1 fruit fly cellular context compared by ENCODE assay signal in the genomic region with DNA sequence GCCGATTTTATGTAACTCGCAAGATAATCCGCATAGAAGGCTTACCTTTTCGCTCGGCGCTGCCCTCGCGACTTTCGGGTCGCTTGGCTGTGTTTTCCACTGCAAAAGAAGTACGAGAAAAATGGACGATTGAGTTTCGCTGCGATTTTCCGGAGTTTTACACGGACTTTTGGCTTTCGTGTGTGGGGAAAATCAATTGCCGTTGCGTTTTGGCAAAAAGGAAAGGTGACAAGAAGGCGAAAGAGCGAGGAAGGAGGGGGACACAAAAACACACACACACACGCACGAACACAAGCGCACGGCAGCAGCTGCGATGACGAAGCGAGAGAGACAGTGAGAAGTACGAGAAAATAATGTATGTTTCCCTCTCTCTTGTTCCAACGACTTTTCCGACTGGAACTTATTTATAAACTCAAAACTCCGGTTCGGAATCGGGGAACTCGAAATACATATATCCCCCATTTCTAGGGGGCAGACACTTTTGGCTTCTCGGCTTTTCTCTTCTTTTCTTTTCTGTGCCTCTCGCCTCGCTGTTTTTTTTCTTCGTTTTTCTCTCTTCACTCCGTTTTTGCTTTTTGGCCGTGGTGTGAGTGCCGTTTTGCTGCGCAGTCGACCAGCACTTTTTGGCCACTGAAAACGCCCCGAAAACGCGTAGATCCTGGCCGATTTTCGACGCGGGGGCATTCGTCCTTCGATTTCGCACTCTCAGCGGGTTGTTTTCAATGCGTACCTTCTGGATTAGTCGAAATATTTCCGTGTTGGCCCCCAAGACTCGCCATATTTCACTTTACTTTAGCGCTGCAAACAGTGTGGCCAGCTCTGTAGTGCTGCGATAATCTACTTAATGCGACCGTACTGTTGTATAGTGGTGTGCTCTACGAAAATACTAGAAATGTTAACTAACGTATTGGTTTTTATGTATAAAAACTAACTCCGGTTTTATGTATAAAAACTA.
TF ChIP-seq lines count a peak whose summit lies in the region.

Gene ens (minus strand): TSS at position 827 of the 955 bp plus-strand sequence.

TF ChIP-seq in whole organism, embryonic, 481 proteins besides CTCF, POLR2A, EP300 and RAD21 (continued from another document):
- TF ChIP-seq ci (GFP tag; IDR thresholded peaks at IDR 0.05; lab: Robert Waterston, UW) (no peak), dm (GFP tag; optimal IDR thresholded peaks at IDR 0.05; lab: Kevin White, UChicago) (peak; percentile 34), aop (GFP tag; IDR thresholded peaks at IDR 0.05; lab: Robert Waterston, UW) (0 out of 2 replicates have a peak, but pooled peaks have one; percentile 9), phol (tag; optimal IDR thresholded peaks at IDR 0.05; lab: Kevin White, UChicago) (peak; percentile 72), HmgZ (tag; optimal IDR thresholded peaks at IDR 0.05; lab: Kevin White, UChicago) (peak; percentile 6), nom (GFP tag; optimal IDR thresholded peaks at IDR 0.05; lab: Kevin White, UChicago) (peak; percentile 66), CG13624 (GFP tag; optimal IDR thresholded peaks at IDR 0.05; lab: Kevin White, UChicago) (peak; percentile 33), Dp (GFP tag; optimal IDR thresholded peaks at IDR 0.05; lab: Kevin White, UChicago) (peak; percentile 48), CG8359 (GFP tag; optimal IDR thresholded peaks at IDR 0.05; lab: Kevin White, UChicago; ENCODE audit: borderline replicate concordance) (peak; percentile 20), CG2889 (GFP tag; IDR thresholded peaks at IDR 0.05; lab: Robert Waterston, UW) (no peak), CG14710 (tag; optimal IDR thresholded peaks at IDR 0.05; lab: Kevin White, UChicago) (peak; percentile 26), CG9876 (GFP tag; optimal IDR thresholded peaks at IDR 0.05; lab: Kevin White, UChicago) (no peak), Doc3 (GFP tag; IDR thresholded peaks at IDR 0.05; lab: Robert Waterston, UW; ENCODE audit: partially characterized antibody) (no peak), CG12391 (tag; optimal IDR thresholded peaks at IDR 0.05; lab: Kevin White, UChicago) (no peak), Opbp (GFP tag; IDR thresholded peaks at IDR 0.05; lab: Robert Waterston, UW; ENCODE audit: partially characterized antibody) (0 out of 3 replicates have a peak, but pooled peaks have one; percentile 52), BEAF-32 (GFP tag; optimal IDR thresholded peaks at IDR 0.05; lab: Kevin White, UChicago) (peak; percentile 52), MESR4 (GFP tag; optimal IDR thresholded peaks at IDR 0.05; lab: Kevin White, UChicago) (peak; percentile 94), crol (GFP tag; IDR thresholded peaks at IDR 0.05; lab: Robert Waterston, UW) (peak; percentile 77), CG12299 (tag; optimal IDR thresholded peaks at IDR 0.05; lab: Kevin White, UChicago) (peak; percentile 22), CG17912 (GFP tag; optimal IDR thresholded peaks at IDR 0.05; lab: Kevin White, UChicago) (peak; percentile 36), unc-4 (GFP tag; IDR thresholded peaks at IDR 0.05; lab: Robert Waterston, UW; ENCODE audit: partially characterized antibody) (0 out of 2 replicates have a peak, but pooled peaks have one; percentile 13), Eip74EF (GFP tag; optimal IDR thresholded peaks at IDR 0.05; lab: Kevin White, UChicago) (no peak), pita (GFP tag; optimal IDR thresholded peaks at IDR 0.05; lab: Kevin White, UChicago) (no peak), inv (GFP tag; IDR thresholded peaks at IDR 0.05; lab: Robert Waterston, UW; ENCODE audit: partially characterized antibody) (no peak), CG13894 (tag; optimal IDR thresholded peaks at IDR 0.05; lab: Kevin White, UChicago) (peak; percentile 79), CG10431 (GFP tag; optimal IDR thresholded peaks at IDR 0.05; lab: Kevin White, UChicago) (peak; percentile 45), CG10543 (GFP tag; optimal IDR thresholded peaks at IDR 0.05; lab: Kevin White, UChicago) (peak; percentile 37), Adf1 (GFP tag; IDR thresholded peaks at IDR 0.05; lab: Robert Waterston, UW) (peak; percentile 21; the same call in 1 of the 2 replicates), CG13424 (tag; optimal IDR thresholded peaks at IDR 0.05; lab: Kevin White, UChicago) (no peak), CG17385 (GFP tag; optimal IDR thresholded peaks at IDR 0.05; lab: Kevin White, UChicago) (peak; percentile 20), grau (tag; optimal IDR thresholded peaks at IDR 0.05; lab: Kevin White, UChicago) (peak; percentile 5), CG10321 (GFP tag; IDR thresholded peaks at IDR 0.05; lab: Robert Waterston, UW) (0 out of 2 replicates have a peak, but pooled peaks have one; percentile 21), sqz (GFP tag; optimal IDR thresholded peaks at IDR 0.05; lab: Kevin White, UChicago) (peak; percentile 79), sens (GFP tag; lab: Kevin White, UChicago) (peak; percentile 82), ap (GFP tag; IDR thresholded peaks at IDR 0.05; lab: Robert Waterston, UW) (no peak), sna (GFP tag; IDR thresholded peaks at IDR 0.05; lab: Robert Waterston, UW; ENCODE audit: partially characterized antibody) (no peak), Ravus (GFP tag; IDR thresholded peaks at IDR 0.05; lab: Robert Waterston, UW) (no peak), cg (GFP tag; optimal IDR thresholded peaks at IDR 0.05; lab: Kevin White, UChicago) (peak; percentile 88), toy (GFP tag; IDR thresholded peaks at IDR 0.05; lab: Robert Waterston, UW) (no peak), org-1 (GFP tag; optimal IDR thresholded peaks at IDR 0.05; lab: Kevin White, UChicago) (no peak), Hr78 (GFP tag; optimal IDR thresholded peaks at IDR 0.05; lab: Kevin White, UChicago) (no peak), chm (GFP tag; IDR thresholded peaks at IDR 0.05; lab: Robert Waterston, UW) (peak; percentile 10; the same call in 1 of the 2 replicates), CG15514 (GFP tag; optimal IDR thresholded peaks at IDR 0.05; lab: Kevin White, UChicago) (peak; percentile 44), insv (GFP tag; optimal IDR thresholded peaks at IDR 0.05; lab: Kevin White, UChicago) (peak in 1 of 2 experiments; percentile 52), CG7839 (tag; optimal IDR thresholded peaks at IDR 0.05; lab: Kevin White, UChicago) (no peak), Drgx (GFP tag; IDR thresholded peaks at IDR 0.05; lab: Robert Waterston, UW) (0 out of 2 replicates have a peak, but pooled peaks have one; percentile 28), ems (GFP tag; optimal IDR thresholded peaks at IDR 0.05; lab: Kevin White, UChicago) (no peak), CG9797 (GFP tag; optimal IDR thresholded peaks at IDR 0.05; lab: Kevin White, UChicago) (peak; percentile 91), CG4328 (GFP tag; optimal IDR thresholded peaks at IDR 0.05; lab: Kevin White, UChicago) (no peak), ewg (GFP tag; optimal IDR thresholded peaks at IDR 0.05; lab: Kevin White, UChicago) (peak; percentile 15), Bgb (GFP tag; IDR thresholded peaks at IDR 0.05; lab: Robert Waterston, UW; ENCODE audit: partially characterized antibody) (peak; percentile 51), nmo (GFP tag; optimal IDR thresholded peaks at IDR 0.05; lab: Kevin White, UChicago) (peak; percentile 23), Ssrp (tag; optimal IDR thresholded peaks at IDR 0.05; lab: Kevin White, UChicago) (no peak), knrl (GFP tag; IDR thresholded peaks at IDR 0.05; lab: Robert Waterston, UW; ENCODE audit: partially characterized antibody) (0 out of 3 replicates have a peak, but pooled peaks have one; percentile 25), CG4404 (GFP tag; IDR thresholded peaks at IDR 0.05; lab: Robert Waterston, UW) (no peak), CG12659 (GFP tag; optimal IDR thresholded peaks at IDR 0.05; lab: Kevin White, UChicago) (peak; percentile 56), CG10267 (tag; optimal IDR thresholded peaks at IDR 0.05; lab: Kevin White, UChicago) (peak; percentile 2), bbx (GFP tag; IDR thresholded peaks at IDR 0.05; lab: Robert Waterston, UW; ENCODE audit: partially characterized antibody) (0 out of 2 replicates have a peak, but pooled peaks have one; percentile 32), Ets97D (GFP tag; optimal IDR thresholded peaks at IDR 0.05; lab: Kevin White, UChicago) (peak; percentile 28), Spps (tag; optimal IDR thresholded peaks at IDR 0.05; lab: Kevin White, UChicago) (no peak), CG6654 (GFP tag; optimal IDR thresholded peaks at IDR 0.05; lab: Kevin White, UChicago) (no peak), Med (GFP tag; lab: Kevin White, UChicago) (peak; percentile 64), Fer1 (GFP tag; optimal IDR thresholded peaks at IDR 0.05; lab: Kevin White, UChicago) (peak; percentile 27), hb (GFP tag; IDR thresholded peaks at IDR 0.05; lab: Robert Waterston, UW; ENCODE audit: partially characterized antibody) (no peak), cas (GFP tag; IDR thresholded peaks at IDR 0.05; lab: Robert Waterston, UW) (no peak), zfh1 (GFP tag; IDR thresholded peaks at IDR 0.05; lab: Robert Waterston, UW) (0 out of 3 replicates have a peak, but pooled peaks have one; percentile 24), pzg (GFP tag; optimal IDR thresholded peaks at IDR 0.05; lab: Kevin White, UChicago) (peak; percentile 79), CG4617 (GFP tag; optimal IDR thresholded peaks at IDR 0.05; lab: Kevin White, UChicago; ENCODE audit: borderline replicate concordance) (peak; percentile 93), Trl (optimal IDR thresholded peaks at IDR 0.05; lab: Kevin White, UChicago) (peak; percentile 69 to 93), Trl (GFP tag; optimal IDR thresholded peaks at IDR 0.05; lab: Kevin White, UChicago) (no peak), CG30020 (tag; optimal IDR thresholded peaks at IDR 0.05; lab: Kevin White, UChicago) (no peak), YL-1 (GFP tag; optimal IDR thresholded peaks at IDR 0.05; lab: Kevin White, UChicago) (peak; percentile 78), Dref (GFP tag; IDR thresholded peaks at IDR 0.05; lab: Robert Waterston, UW) (peak; percentile 35; the same call in 1 of the 2 replicates), Rfx (GFP tag; IDR thresholded peaks at IDR 0.05; lab: Robert Waterston, UW) (0 out of 2 replicates have a peak, but pooled peaks have one; percentile 21), Myb (GFP tag; optimal IDR thresholded peaks at IDR 0.05; lab: Kevin White, UChicago) (peak; percentile 65), E2f2 (GFP tag; IDR thresholded peaks at IDR 0.05; lab: Robert Waterston, UW) (peak; percentile 42; the same call in 1 of the 2 replicates), ac (GFP tag; optimal IDR thresholded peaks at IDR 0.05; lab: Kevin White, UChicago) (peak; percentile 9), CG1602 (GFP tag; optimal IDR thresholded peaks at IDR 0.05; lab: Kevin White, UChicago) (no peak), salm (tag; optimal IDR thresholded peaks at IDR 0.05; lab: Kevin White, UChicago) (peak; percentile 24), gfzf (GFP tag; optimal IDR thresholded peaks at IDR 0.05; lab: Kevin White, UChicago) (peak; percentile 91), CG7987 (GFP tag; optimal IDR thresholded peaks at IDR 0.05; lab: Kevin White, UChicago) (no peak), Antp (GFP tag; optimal IDR thresholded peaks at IDR 0.05; lab: Kevin White, UChicago) (no peak), CG33213 (GFP tag; optimal IDR thresholded peaks at IDR 0.05; lab: Kevin White, UChicago) (peak; percentile 7), Sin3A (optimal IDR thresholded peaks at IDR 0.05; lab: Kevin White, UChicago) (peak; percentile 31), kay (GFP tag; optimal IDR thresholded peaks at IDR 0.05; lab: Kevin White, UChicago) (peak; percentile 37), ERR (GFP tag; optimal IDR thresholded peaks at IDR 0.05; lab: Kevin White, UChicago) (no peak), fd64A (GFP tag; optimal IDR thresholded peaks at IDR 0.05; lab: Kevin White, UChicago) (no peak), psq (GFP tag; optimal IDR thresholded peaks at IDR 0.05; lab: Kevin White, UChicago) (peak; percentile 71), Sry-β (GFP tag; optimal IDR thresholded peaks at IDR 0.05; lab: Kevin White, UChicago) (no peak), onecut (GFP tag; IDR thresholded peaks at IDR 0.05; lab: Robert Waterston, UW) (peak; percentile 54), BtbVII (GFP tag; optimal IDR thresholded peaks at IDR 0.05; lab: Kevin White, UChicago) (peak; percentile 21), CG17186 (GFP tag; optimal IDR thresholded peaks at IDR 0.05; lab: Kevin White, UChicago) (peak; percentile 39), CG11723 (GFP tag; optimal IDR thresholded peaks at IDR 0.05; lab: Kevin White, UChicago) (no peak), CG7928 (GFP tag; optimal IDR thresholded peaks at IDR 0.05; lab: Kevin White, UChicago) (no peak), CG3163 (GFP tag; optimal IDR thresholded peaks at IDR 0.05; lab: Kevin White, UChicago) (peak; percentile 46), vfl (GFP tag; optimal IDR thresholded peaks at IDR 0.05; lab: Kevin White, UChicago) (no peak), PHDP (tag; optimal IDR thresholded peaks at IDR 0.05; lab: Kevin White, UChicago) (peak; percentile 28)
